Worm (Caenorhabditis elegans): Measurements from ENCODE around the gene B0252.5.

DNA sequence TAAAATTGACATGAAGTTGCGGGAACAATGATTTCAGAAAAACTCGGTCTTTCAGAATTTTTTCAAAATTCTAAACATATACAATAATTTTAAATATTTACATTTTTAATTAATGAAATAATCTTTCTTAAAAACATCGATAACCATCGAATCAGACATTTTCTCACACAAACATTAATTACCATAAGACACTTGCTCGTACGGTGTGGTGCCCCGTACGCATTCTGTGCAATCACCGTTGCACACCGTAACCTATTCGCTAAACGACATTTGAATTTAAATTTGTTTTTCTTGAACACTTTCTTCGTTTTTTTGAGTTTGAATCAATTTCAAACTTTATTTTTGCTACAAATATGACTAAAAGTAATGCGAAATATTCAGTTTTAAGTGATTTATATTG is 5.1 kb upstream of the B0252.5 start:
- TF ChIP-seq ztf-4 (tag; optimal IDR thresholded peaks at IDR 0.05) (no peak), nhr-90 (tag; optimal IDR thresholded peaks at IDR 0.05; ENCODE audit: poor library complexity) (no peak), ets-5 (GFP tag; IDR thresholded peaks at IDR 0.05) (no peak), aha-1 (tag; optimal IDR thresholded peaks at IDR 0.05) (no peak), mep-1 (tag; optimal IDR thresholded peaks at IDR 0.05) (no peak), egl-27 (tag; optimal IDR thresholded peaks at IDR 0.05) (no peak), lin-39 (tag; optimal IDR thresholded peaks at IDR 0.05) (no peak), sup-37 (GFP tag; optimal IDR thresholded peaks at IDR 0.05) (no peak), nhr-28 (tag; optimal IDR thresholded peaks at IDR 0.05) (no peak), nhr-11 (tag; optimal IDR thresholded peaks at IDR 0.05) (no peak), nhr-237 (tag; optimal IDR thresholded peaks at IDR 0.05) (no peak), ztf-11 (tag; optimal IDR thresholded peaks at IDR 0.05) (no peak)

All from whole organism, L1 larva.